Worm (Caenorhabditis elegans) whole organism, late embryonic: ENCODE data around the gene snr-4.

Experiments used
- Y22D7AL.16 ChIP-seq: sonication (generic microtip); optimal IDR thresholded peaks from 2 replicates; lab custom pipeline; 2016; ENCODE audit warnings: missing genetic modification characterization, missing compliant biosample characterization
- ama-1 ChIP-seq: fragments of 150-350 bp; optimal IDR thresholded peaks from 2 replicates; lab custom pipeline; 2014
- ceh-2 ChIP-seq: sonication (generic microtip); optimal IDR thresholded peaks from 2 replicates; lab custom pipeline; 2016; ENCODE audit warnings: missing genotype, missing genetic modification characterization, missing compliant biosample characterization
- ceh-22 ChIP-seq: sonication (generic microtip); optimal IDR thresholded peaks from 2 replicates; lab custom pipeline; 2017; ENCODE audit warnings: missing biosample characterization, missing genetic modification characterization
- ceh-31 ChIP-seq: sonication (generic microtip); optimal IDR thresholded peaks from 2 replicates; lab custom pipeline; 2016; ENCODE audit warnings: missing genetic modification characterization, missing compliant biosample characterization
- ceh-34 ChIP-seq: sonication (generic microtip); optimal IDR thresholded peaks from 2 replicates; lab custom pipeline; 2016; ENCODE audit warnings: mild to moderate bottlenecking, missing genetic modification characterization, missing compliant biosample characterization
- ceh-6 ChIP-seq: fragments of 200-800 bp; sonication (Bioruptor generic); optimal IDR thresholded peaks from 2 replicates; lab custom pipeline; 2018; ENCODE audit warnings: mild to moderate bottlenecking, missing genetic modification characterization, missing compliant biosample characterization
- dve-1 ChIP-seq: sonication (generic microtip); optimal IDR thresholded peaks from 2 replicates; lab custom pipeline; 2017; ENCODE audit warnings: antibody characterized with exemption, mild to moderate bottlenecking, missing genetic modification characterization, missing compliant biosample characterization
- elt-2 ChIP-seq: sonication (generic microtip); optimal IDR thresholded peaks from 2 replicates; lab custom pipeline; 2016; ENCODE audit warnings: missing genetic modification reagents, missing genetic modification characterization, missing compliant biosample characterization
- fkh-10 ChIP-seq: fragments of 150-350 bp; optimal IDR thresholded peaks from 2 replicates; lab custom pipeline; 2014; ENCODE audit warnings: missing biosample characterization, missing genetic modification reagents, missing genetic modification characterization
- fkh-6 ChIP-seq: sonication (generic microtip); optimal IDR thresholded peaks from 2 replicates; lab custom pipeline; 2016; ENCODE audit warnings: missing genetic modification characterization, missing compliant biosample characterization
- gmeb-2 ChIP-seq: sonication (generic microtip); optimal IDR thresholded peaks from 2 replicates; lab custom pipeline; 2016; ENCODE audit warnings: missing genetic modification characterization, inconsistent platforms, missing compliant biosample characterization
- hlh-13 ChIP-seq: fragments of 200-800 bp; sonication (Bioruptor generic); optimal IDR thresholded peaks from 2 replicates; lab custom pipeline; 2018; ENCODE audit warnings: mild to moderate bottlenecking, missing genetic modification characterization, missing compliant biosample characterization
- hlh-30 ChIP-seq: sonication (generic microtip); optimal IDR thresholded peaks from 2 replicates; lab custom pipeline; 2017; ENCODE audit warnings: antibody characterized with exemption, missing genetic modification characterization, missing compliant biosample characterization; ENCODE audit not compliant: insufficient read depth
- lin-11 ChIP-seq: fragments of 200-800 bp; sonication (Bioruptor generic); optimal IDR thresholded peaks from 2 replicates; lab custom pipeline; 2018; ENCODE audit warnings: mild to moderate bottlenecking, missing genetic modification characterization, missing compliant biosample characterization
- nfya-1 ChIP-seq: sonication (generic microtip); optimal IDR thresholded peaks from 2 replicates; lab custom pipeline; 2017; ENCODE audit warnings: missing genetic modification characterization, mild to moderate bottlenecking, missing compliant biosample characterization, antibody characterized with exemption, moderate library complexity
- nhr-11 ChIP-seq: fragments of 150-350 bp; optimal IDR thresholded peaks from 2 replicates; lab custom pipeline; 2014; ENCODE audit warnings: missing biosample characterization, missing genetic modification characterization
- npax-4 ChIP-seq: sonication (generic microtip); optimal IDR thresholded peaks from 2 replicates; lab custom pipeline; 2016; ENCODE audit warnings: missing genetic modification characterization, missing compliant biosample characterization
- pag-3 ChIP-seq: sonication (generic microtip); optimal IDR thresholded peaks from 2 replicates; lab custom pipeline; 2016; ENCODE audit warnings: missing compliant biosample characterization, missing genetic modification characterization, borderline replicate concordance
- pax-1 ChIP-seq: fragments of 150-350 bp; optimal IDR thresholded peaks from 2 replicates; lab custom pipeline; 2014; ENCODE audit warnings: missing biosample characterization, missing genetic modification characterization
- pros-1 ChIP-seq: fragments of 150-350 bp; optimal IDR thresholded peaks from 2 replicates; lab custom pipeline; 2014; ENCODE audit warnings: missing biosample characterization, missing genetic modification reagents, missing genetic modification characterization
- ref-2 ChIP-seq: sonication (generic microtip); optimal IDR thresholded peaks from 2 replicates; lab custom pipeline; 2016; ENCODE audit warnings: missing genetic modification characterization, missing compliant biosample characterization
- sdc-2 ChIP-seq: sonication (generic microtip); optimal IDR thresholded peaks from 2 replicates; lab custom pipeline; 2016; ENCODE audit warnings: missing genotype, missing genetic modification characterization, missing compliant biosample characterization
- sox-2 ChIP-seq: fragments of 200-800 bp; sonication (Bioruptor generic); IDR thresholded peaks from 2 replicates; pipeline ENCODE4 v1.3.6; 2022; ENCODE audit warnings: missing genetic modification reagents, missing genetic modification characterization, missing compliant biosample characterization
- tbx-2 ChIP-seq: sonication (generic microtip); optimal IDR thresholded peaks from 2 replicates; lab custom pipeline; 2016; ENCODE audit warnings: missing genetic modification characterization, missing compliant biosample characterization
- ttx-3 ChIP-seq: sonication (generic microtip); optimal IDR thresholded peaks from 2 replicates; lab custom pipeline; 2016; ENCODE audit warnings: missing genetic modification reagents, missing genetic modification characterization, missing compliant biosample characterization
- unc-42 ChIP-seq: sonication (generic microtip); optimal IDR thresholded peaks from 2 replicates; lab custom pipeline; 2016; ENCODE audit warnings: missing genotype, missing genetic modification characterization, missing compliant biosample characterization
- unc-55 ChIP-seq: sonication (generic microtip); optimal IDR thresholded peaks from 2 replicates; lab custom pipeline; 2017; ENCODE audit warnings: missing biosample characterization, missing genetic modification reagents, missing genetic modification characterization
- zip-5 ChIP-seq: sonication (generic microtip); optimal IDR thresholded peaks from 2 replicates; lab custom pipeline; 2016; ENCODE audit warnings: missing genetic modification characterization, missing compliant biosample characterization

snr-4 gene

DNA sequence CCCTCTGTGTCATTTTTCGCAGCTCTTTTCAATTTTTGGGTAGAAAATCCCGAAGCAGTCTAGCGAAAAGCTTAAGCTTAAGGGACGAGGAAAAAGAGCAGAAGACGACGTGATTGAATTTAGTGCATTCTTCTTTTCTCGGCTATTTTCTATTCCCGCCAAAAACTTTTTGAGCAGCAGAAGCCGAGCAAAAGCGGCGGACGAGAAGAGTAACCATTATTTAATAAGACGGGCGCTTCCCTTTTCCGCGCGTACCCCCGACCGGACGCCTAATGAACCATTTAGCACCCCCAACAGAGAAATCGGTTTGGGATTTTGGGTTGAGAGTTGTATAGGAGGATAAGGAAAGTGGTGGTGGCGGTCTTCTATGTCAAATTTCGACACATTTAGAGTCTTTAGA is 25.9 kb downstream of the snr-4 start:
- TF ChIP-seq unc-42 (tag; lab: Kevin White, UChicago) (peak; percentile 98), fkh-10 (GFP tag; lab: Kevin White, UChicago) (peak; percentile 53), dve-1 (tag; lab: Kevin White, UChicago) (no peak)

DNA sequence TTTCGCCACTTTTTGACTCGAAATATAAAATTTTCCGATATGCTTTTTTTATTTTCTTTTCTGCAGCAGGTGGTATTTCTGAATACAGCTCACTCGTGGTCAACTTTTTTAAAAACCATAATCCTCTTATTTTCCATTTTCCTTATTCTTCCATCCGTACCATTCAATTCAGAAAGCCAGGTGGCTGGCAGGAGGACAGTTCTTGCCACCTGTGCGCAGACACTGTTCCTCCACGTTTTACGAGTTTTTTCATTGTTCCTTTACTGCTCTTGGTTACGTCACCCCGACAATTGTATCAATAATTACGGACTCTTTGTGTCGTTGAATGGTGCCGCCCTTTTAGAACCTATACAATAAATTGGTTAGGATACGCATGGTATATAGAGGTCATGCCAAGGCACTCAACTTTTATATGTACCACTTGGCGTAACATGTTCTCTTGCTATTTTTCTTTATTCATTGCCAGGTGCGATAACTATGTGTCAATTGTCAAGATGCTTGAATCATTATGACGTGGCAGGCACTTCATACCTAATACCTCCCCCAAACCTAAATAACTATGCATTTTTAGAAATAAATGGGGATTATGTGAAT is 26.6 kb downstream of the snr-4 start:
- TF ChIP-seq sox-2 (GFP tag; lab: Robert Waterston, UW) (peak; percentile 62), nhr-11 (tag; lab: Kevin White, UChicago) (no peak)

- TF ChIP-seq pros-1 (no peak), lin-11 (tag; lab: Kevin White, UChicago) (no peak), ama-1 (no peak)
Measured at ce11 chrV:11951227-11951626, 28.3 kb downstream of the snr-4 start.

- TF ChIP-seq ceh-34 (tag; lab: Kevin White, UChicago) = no peak
- TF ChIP-seq tbx-2 (tag; lab: Kevin White, UChicago) = peak; percentile 6
- no peak for TF ChIP-seq sdc-2
- peak; percentile 55 for TF ChIP-seq unc-55
- no peak for TF ChIP-seq ceh-2
- TF ChIP-seq, all 69 proteins: peak for 2
Measured at ce11 chrV:11949509-11950117, 29.9 kb downstream of the snr-4 start.

ce11 chrV:11948581-11948980 is 30.9 kb downstream of the snr-4 start:
- TF ChIP-seq ceh-31 (tag; lab: Kevin White, UChicago) = peak; percentile 18
- no peak for TF ChIP-seq elt-2
- TF ChIP-seq ceh-34 (tag; lab: Kevin White, UChicago) = no peak
- peak; percentile 48 for TF ChIP-seq unc-42 (tag; lab: Kevin White, UChicago)

ce11 chrV:11947414-11947954 is 32.0 kb downstream of the snr-4 start:
- TF ChIP-seq unc-55 (peak; percentile 86), ref-2 (tag; lab: Kevin White, UChicago) (no peak)

- TF ChIP-seq npax-4 (tag; lab: Kevin White, UChicago) (no peak), unc-42 (tag; lab: Kevin White, UChicago) (peak; percentile 53)
Measured at ce11 chrV:11946818-11947217, 32.7 kb downstream of the snr-4 start.

- TF ChIP-seq hlh-13 (no peak), pag-3 (no peak), ttx-3 (tag; lab: Kevin White, UChicago) (no peak), ceh-6 (GFP tag; lab: Kevin White, UChicago) (no peak), hlh-30 (tag; lab: Kevin White, UChicago) (no peak)
Measured at ce11 chrV:11945429-11945828, 34.1 kb downstream of the snr-4 start.

DNA sequence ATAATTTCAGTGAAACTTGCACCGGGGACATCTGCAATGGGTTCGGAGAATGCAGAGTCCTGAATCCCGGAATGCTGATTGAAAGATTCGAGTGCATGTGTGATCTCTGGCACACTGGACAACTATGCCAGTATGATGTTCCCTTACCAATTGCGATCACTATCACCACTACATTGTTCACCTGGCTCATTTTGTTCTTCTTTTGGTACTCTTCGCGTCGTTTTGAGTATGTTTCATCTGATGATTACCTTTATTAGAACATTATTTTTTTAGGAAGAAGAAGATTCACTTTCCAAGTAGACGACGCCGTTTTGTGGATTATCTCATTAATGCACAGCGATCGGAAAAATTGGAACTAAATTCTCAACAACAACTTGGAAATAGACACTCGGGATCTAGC is 35.8 kb downstream of the snr-4 start:
- TF ChIP-seq pax-1 (tag; lab: Kevin White, UChicago) (no peak), gmeb-2 (tag; lab: Kevin White, UChicago) (no peak), hlh-13 (no peak), Y22D7AL.16 (no peak), fkh-6 (tag; lab: Kevin White, UChicago) (no peak), tbx-2 (tag; lab: Kevin White, UChicago) (no peak), ceh-22 (tag; lab: Kevin White, UChicago) (no peak), zip-5 (tag; lab: Kevin White, UChicago) (no peak), nfya-1 (tag; lab: Kevin White, UChicago) (no peak)
- TF ChIP-seq, all 69 proteins: peak for 0
